Worm (Caenorhabditis elegans) whole organism, L1 larva: Measurements from ENCODE around the gene nhr-48.

Source experiments
- ama-1 ChIP-seq: fragments of 150-350 bp; optimal IDR thresholded peaks from 2 replicates; lab custom pipeline; 2014
- blmp-1 ChIP-seq: fragments of 150-350 bp; optimal IDR thresholded peaks from 2 replicates; lab custom pipeline; 2014; ENCODE audit warnings: missing biosample characterization, missing genetic modification characterization
- ceh-90 ChIP-seq: sonication (generic microtip); optimal IDR thresholded peaks from 2 replicates; lab custom pipeline; 2016; ENCODE audit warnings: missing genetic modification characterization, missing compliant biosample characterization
- efl-1 ChIP-seq, 4 experiments: fragments of 150-350 bp; optimal IDR thresholded peaks in 3 of 4; peaks in 1 of 4; 1 replicate in 1 of 4; 2 replicates in 3 of 4; lab custom pipeline; 2014; ENCODE audit warnings: missing biosample characterization in 2 of 4, missing genetic modification characterization in 2 of 4, missing genetic modification reagents in 2 of 4
- fos-1 ChIP-seq: fragments of 150-350 bp; optimal IDR thresholded peaks from 2 replicates; lab custom pipeline; 2014; ENCODE audit warnings: missing biosample characterization, missing genetic modification characterization
- jun-1 ChIP-seq: fragments of 150-350 bp; optimal IDR thresholded peaks from 2 replicates; lab custom pipeline; 2014; ENCODE audit warnings: missing biosample characterization, missing genetic modification reagents, missing genetic modification characterization
- mep-1 ChIP-seq: fragments of 150-350 bp; optimal IDR thresholded peaks from 2 replicates; lab custom pipeline; 2014; ENCODE audit warnings: missing biosample characterization, missing genetic modification characterization
- nhr-11 ChIP-seq: fragments of 150-350 bp; optimal IDR thresholded peaks from 2 replicates; lab custom pipeline; 2014; ENCODE audit warnings: missing biosample characterization, missing genetic modification characterization
- nhr-12 ChIP-seq: sonication (generic microtip); optimal IDR thresholded peaks from 2 replicates; lab custom pipeline; 2017; ENCODE audit warnings: missing biosample characterization, missing genetic modification characterization
- nhr-237 ChIP-seq: fragments of 150-350 bp; optimal IDR thresholded peaks from 2 replicates; lab custom pipeline; 2014; ENCODE audit warnings: missing biosample characterization, missing genetic modification characterization
- nhr-28 ChIP-seq: fragments of 150-350 bp; optimal IDR thresholded peaks from 2 replicates; lab custom pipeline; 2014; ENCODE audit warnings: missing biosample characterization, missing genetic modification characterization
- nhr-77 ChIP-seq: fragments of 150-350 bp; optimal IDR thresholded peaks from 2 replicates; lab custom pipeline; 2014; ENCODE audit warnings: missing biosample characterization, missing genetic modification characterization
- skn-1 ChIP-seq: fragments of 150-350 bp; optimal IDR thresholded peaks from 2 replicates; lab custom pipeline; 2014; ENCODE audit warnings: missing biosample characterization, missing genetic modification characterization
- zag-1 ChIP-seq: fragments of 150-350 bp; optimal IDR thresholded peaks from 2 replicates; lab custom pipeline; 2014; ENCODE audit warnings: missing biosample characterization, missing genetic modification characterization

DNA sequence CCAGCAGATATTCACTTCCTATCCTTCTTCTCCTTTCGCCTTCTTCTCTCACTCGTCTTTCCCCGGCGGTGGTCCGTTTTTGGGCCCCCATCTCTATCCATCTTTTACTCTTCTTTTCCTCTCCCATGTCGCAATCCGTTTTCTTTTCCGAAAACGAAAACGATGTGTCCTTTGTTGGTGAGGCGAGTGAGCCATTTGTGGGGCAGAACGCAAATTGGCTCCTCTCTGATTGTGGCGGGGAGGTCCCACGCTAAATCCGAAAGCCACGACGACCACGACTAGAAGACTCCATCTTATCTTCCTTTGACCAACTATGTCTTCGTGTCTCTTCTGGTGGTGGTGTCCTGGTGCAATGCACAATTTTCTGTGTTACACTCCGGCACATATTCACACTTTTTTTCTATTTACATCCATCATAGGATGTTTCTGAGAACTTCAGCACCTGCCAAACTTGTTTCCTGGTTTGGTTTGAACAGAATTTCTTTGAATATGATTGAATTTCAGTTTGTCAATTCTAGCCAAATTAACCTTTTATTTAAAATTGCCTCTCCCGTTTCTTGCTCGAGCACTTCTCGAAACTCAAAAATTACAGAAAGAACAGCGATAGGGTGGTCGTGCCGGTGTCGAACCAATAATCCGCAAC, 41.7 kb upstream of the nhr-48 start, which contains the start of gene pcdr-1:
- TF ChIP-seq nhr-12 (no peak), jun-1 (tag; lab: Kevin White, UChicago) (no peak), ceh-90 (tag; lab: Kevin White, UChicago) (no peak), fos-1 (tag; lab: Kevin White, UChicago) (no peak), skn-1 (tag; lab: Kevin White, UChicago) (no peak), mep-1 (tag; lab: Kevin White, UChicago) (no peak), nhr-77 (tag; lab: Kevin White, UChicago) (no peak), nhr-11 (no peak), zag-1 (no peak), nhr-237 (no peak), blmp-1 (no peak), nhr-28 (tag; lab: Kevin White, UChicago) (no peak), ama-1 (lab: Kevin White, UChicago) (no peak), efl-1 (optimal IDR thresholded peaks at IDR 0.05; lab: Kevin White, UChicago) (no peak), efl-1 (GFP tag; optimal IDR thresholded peaks at IDR 0.05 in 1 of 2; lab: Kevin White, UChicago) (no peak)
